Worm (Caenorhabditis elegans) whole organism, mixed stage, embryonic: ENCODE measurements around the gene aakb-2.
"Not testable (repeated sequence)": the region's sequence is repeated elsewhere in the genome, so short reads cannot be mapped to it uniquely, and the experiment has no call there.

Experiments used
- M03D4.4 ChIP-seq: sonication (generic microtip); optimal IDR thresholded peaks from 2 replicates; lab custom pipeline; 2017; ENCODE audit warnings: mild to moderate bottlenecking, missing genetic modification characterization, missing compliant biosample characterization
- bed-3 ChIP-seq: fragments of 200-800 bp; sonication (Bioruptor generic); optimal IDR thresholded peaks from 3 replicates; lab custom pipeline; 2018; ENCODE audit warnings: mild to moderate bottlenecking, missing genetic modification characterization, moderate library complexity, missing compliant biosample characterization
- ceh-39 ChIP-seq: fragments of 150-350 bp; optimal IDR thresholded peaks from 2 replicates; lab custom pipeline; 2014; ENCODE audit warnings: missing biosample characterization, missing genetic modification characterization
- ces-1 ChIP-seq: fragments of 150-350 bp; optimal IDR thresholded peaks from 2 replicates; lab custom pipeline; 2014; ENCODE audit warnings: missing biosample characterization, missing genetic modification reagents, missing genetic modification characterization
- cnd-1 ChIP-seq: fragments of 200-800 bp; sonication (Bioruptor generic); optimal IDR thresholded peaks from 2 replicates; lab custom pipeline; 2018; ENCODE audit warnings: mild to moderate bottlenecking, missing genetic modification characterization, missing compliant biosample characterization
- elt-1 ChIP-seq: sonication (generic microtip); optimal IDR thresholded peaks from 2 replicates; lab custom pipeline; 2017; ENCODE audit warnings: missing genetic modification characterization, mild to moderate bottlenecking, missing compliant biosample characterization, antibody characterized with exemption, moderate library complexity, borderline replicate concordance; ENCODE audit not compliant: insufficient read depth
- elt-3 ChIP-seq: fragments of 150-350 bp; optimal IDR thresholded peaks from 2 replicates; lab custom pipeline; 2014; ENCODE audit warnings: missing biosample characterization, missing genetic modification characterization
- flh-1 ChIP-seq: fragments of 200-800 bp; sonication (Bioruptor generic); optimal IDR thresholded peaks from 2 replicates; lab custom pipeline; 2018; ENCODE audit warnings: mild to moderate bottlenecking, missing genetic modification characterization, moderate library complexity, missing compliant biosample characterization
- ham-2 ChIP-seq: fragments of 200-800 bp; sonication (Bioruptor generic); optimal IDR thresholded peaks from 2 replicates; lab custom pipeline; 2018; ENCODE audit warnings: mild to moderate bottlenecking, missing genetic modification characterization, missing compliant biosample characterization
- hlh-1 ChIP-seq: fragments of 150-350 bp; optimal IDR thresholded peaks from 2 replicates; lab custom pipeline; 2014; ENCODE audit warnings: missing biosample characterization, missing genetic modification reagents, missing genetic modification characterization
- lin-13 ChIP-seq: fragments of 150-350 bp; optimal IDR thresholded peaks from 2 replicates; lab custom pipeline; 2014; ENCODE audit warnings: missing biosample characterization, missing genetic modification characterization
- lin-32 ChIP-seq: fragments of 200-800 bp; sonication (Bioruptor generic); optimal IDR thresholded peaks from 2 replicates; lab custom pipeline; 2018; ENCODE audit warnings: mild to moderate bottlenecking, missing genetic modification characterization, missing compliant biosample characterization
- lsy-2 ChIP-seq: fragments of 150-350 bp; optimal IDR thresholded peaks from 2 replicates; lab custom pipeline; 2014; ENCODE audit warnings: missing biosample characterization, missing genetic modification characterization
- mab-5 ChIP-seq: fragments of 150-350 bp; optimal IDR thresholded peaks from 2 replicates; lab custom pipeline; 2014; ENCODE audit warnings: missing biosample characterization, missing genetic modification characterization
- mls-2 ChIP-seq: sonication (generic microtip); optimal IDR thresholded peaks from 2 replicates; lab custom pipeline; 2016; ENCODE audit warnings: mild to moderate bottlenecking, missing genetic modification characterization, moderate library complexity, missing compliant biosample characterization
- nhr-2 ChIP-seq: fragments of 150-350 bp; optimal IDR thresholded peaks from 2 replicates; lab custom pipeline; 2014; ENCODE audit warnings: missing biosample characterization, missing genetic modification characterization
- nhr-237 ChIP-seq: fragments of 150-350 bp; optimal IDR thresholded peaks from 2 replicates; lab custom pipeline; 2014; ENCODE audit warnings: missing biosample characterization, missing genetic modification characterization
- nhr-76 ChIP-seq: sonication (generic microtip); optimal IDR thresholded peaks from 2 replicates; lab custom pipeline; 2017; ENCODE audit warnings: missing biosample characterization, missing genetic modification characterization
- sem-2 ChIP-seq: fragments of 200-800 bp; sonication (Bioruptor generic); optimal IDR thresholded peaks from 2 replicates; lab custom pipeline; 2018; ENCODE audit warnings: mild to moderate bottlenecking, missing genetic modification characterization, missing compliant biosample characterization
- snpc-4 ChIP-seq: fragments of 150-350 bp; optimal IDR thresholded peaks from 2 replicates; lab custom pipeline; 2014; ENCODE audit warnings: missing biosample characterization, missing genetic modification characterization
- sptf-1 ChIP-seq: sonication (generic microtip); optimal IDR thresholded peaks from 2 replicates; lab custom pipeline; 2017; ENCODE audit warnings: mild to moderate bottlenecking, missing genetic modification characterization, moderate library complexity, missing compliant biosample characterization
- tbx-8 ChIP-seq: fragments of 200-800 bp; sonication (Bioruptor generic); optimal IDR thresholded peaks from 2 replicates; lab custom pipeline; 2018; ENCODE audit warnings: mild to moderate bottlenecking, missing genetic modification characterization, moderate library complexity, missing compliant biosample characterization
- unc-120 ChIP-seq: sonication (generic microtip); optimal IDR thresholded peaks from 2 replicates; lab custom pipeline; 2017; ENCODE audit warnings: missing genetic modification characterization, missing compliant biosample characterization; ENCODE audit not compliant: poor library complexity, severe bottlenecking
- unc-39 ChIP-seq: fragments of 150-350 bp; optimal IDR thresholded peaks from 2 replicates; lab custom pipeline; 2014; ENCODE audit warnings: missing biosample characterization, missing genetic modification characterization
- unc-62 ChIP-seq: fragments of 150-350 bp; optimal IDR thresholded peaks from 2 replicates; lab custom pipeline; 2014; ENCODE audit warnings: missing biosample characterization, missing genetic modification reagents, missing genetic modification characterization
- zip-8 ChIP-seq: fragments of 150-350 bp; optimal IDR thresholded peaks from 2 replicates; lab custom pipeline; 2014; ENCODE audit warnings: missing biosample characterization, missing genetic modification characterization

aakb-2 gene

DNA sequence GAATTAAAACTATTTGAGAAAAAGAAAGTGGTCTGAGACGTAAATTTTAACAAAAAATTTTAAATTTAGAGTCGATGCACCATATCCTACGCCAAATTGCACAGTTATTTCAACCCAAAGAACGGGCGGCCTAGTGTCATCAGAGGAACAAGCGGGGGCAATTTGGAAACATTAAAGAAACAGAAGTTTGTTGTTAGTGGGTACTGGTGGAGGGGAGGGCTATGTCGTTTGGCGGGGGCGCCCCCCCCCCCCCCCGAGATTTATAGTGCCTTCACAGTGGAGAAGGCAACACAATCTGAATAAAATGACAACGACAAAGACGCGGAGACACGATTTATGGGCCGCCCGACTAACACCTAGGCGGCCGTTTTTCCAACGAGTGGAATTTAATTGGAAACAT is 30.1 kb upstream of the aakb-2 start:
- TF ChIP-seq bed-3 (GFP tag; lab: Kevin White, UChicago) (no peak), sptf-1 (tag; lab: Kevin White, UChicago) (no peak), nhr-237 (tag; lab: Kevin White, UChicago) (no peak), nhr-2 (no peak), nhr-76 (no peak), M03D4.4 (tag; lab: Kevin White, UChicago) (no peak)
- TF ChIP-seq, all 35 proteins: peak for 0

DNA sequence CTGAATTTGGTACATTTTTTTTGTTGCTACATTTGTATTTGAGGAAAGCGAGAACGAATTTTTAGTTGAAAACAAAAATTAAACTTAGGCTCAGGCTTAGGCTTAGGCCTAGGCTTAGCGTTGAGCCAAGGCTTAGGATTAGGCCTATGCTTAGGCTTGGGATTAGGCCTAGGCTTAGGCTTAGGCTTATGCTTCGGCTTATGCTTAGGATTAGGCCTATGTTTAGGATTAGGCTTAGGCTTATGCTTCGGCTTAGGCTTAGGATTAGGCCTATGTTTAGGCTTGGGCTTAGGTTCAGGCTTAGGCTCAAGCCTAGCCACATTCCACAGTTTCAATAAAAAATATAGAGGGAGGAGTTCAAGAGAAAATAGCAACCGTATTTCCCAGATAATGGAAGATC is 29.1 kb upstream of the aakb-2 start:
- TF ChIP-seq ham-2: peak; percentile 8
- TF ChIP-seq ces-1 (GFP tag; lab: Kevin White, UChicago): no peak
- TF ChIP-seq mls-2 (tag; lab: Kevin White, UChicago): no peak
- TF ChIP-seq cnd-1 (tag; lab: Kevin White, UChicago): no peak
- no peak for TF ChIP-seq lin-32 (GFP tag; lab: Kevin White, UChicago)
- no peak for TF ChIP-seq unc-39 (tag; lab: Kevin White, UChicago)
- TF ChIP-seq, all 35 proteins: peak for 1

DNA sequence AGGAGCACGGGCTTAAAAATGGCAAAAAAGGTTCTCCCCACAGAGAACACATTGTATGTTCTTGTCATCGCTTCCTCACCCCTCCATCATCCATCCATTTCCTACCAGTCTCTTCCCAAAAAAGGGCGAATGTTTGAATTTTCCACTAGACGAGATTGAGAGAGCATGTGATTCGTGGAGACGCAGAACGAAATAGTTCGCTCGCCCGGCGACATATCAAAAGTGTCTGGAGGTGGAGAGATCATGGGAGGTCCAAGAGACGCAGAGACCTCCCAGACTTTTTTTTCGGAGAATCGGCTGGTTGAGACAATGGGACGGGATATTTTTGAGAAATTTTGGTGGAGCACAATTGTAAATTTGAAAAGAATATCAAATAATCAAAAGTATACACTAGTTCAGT is 28.6 kb upstream of the aakb-2 start:
- no peak for TF ChIP-seq ceh-39 (tag; lab: Kevin White, UChicago)
- TF ChIP-seq snpc-4 (tag; lab: Kevin White, UChicago): no peak
- TF ChIP-seq lsy-2 (tag; lab: Kevin White, UChicago): no peak
- TF ChIP-seq elt-1 (tag; lab: Kevin White, UChicago): no peak
- TF ChIP-seq unc-120 (tag; lab: Kevin White, UChicago): no peak
- TF ChIP-seq nhr-2: no peak
- TF ChIP-seq lin-13 (tag; lab: Kevin White, UChicago): no peak
- TF ChIP-seq unc-62 (GFP tag; lab: Kevin White, UChicago): no peak
- TF ChIP-seq hlh-1: no peak
- no peak for TF ChIP-seq flh-1
- TF ChIP-seq nhr-76: no peak
- TF ChIP-seq mls-2 (tag; lab: Kevin White, UChicago): no peak
- no peak for TF ChIP-seq elt-3 (tag; lab: Kevin White, UChicago)
- TF ChIP-seq tbx-8 (GFP tag; lab: Kevin White, UChicago): no peak
- no peak for TF ChIP-seq ces-1 (GFP tag; lab: Kevin White, UChicago)
- no peak for TF ChIP-seq sptf-1 (tag; lab: Kevin White, UChicago)

DNA sequence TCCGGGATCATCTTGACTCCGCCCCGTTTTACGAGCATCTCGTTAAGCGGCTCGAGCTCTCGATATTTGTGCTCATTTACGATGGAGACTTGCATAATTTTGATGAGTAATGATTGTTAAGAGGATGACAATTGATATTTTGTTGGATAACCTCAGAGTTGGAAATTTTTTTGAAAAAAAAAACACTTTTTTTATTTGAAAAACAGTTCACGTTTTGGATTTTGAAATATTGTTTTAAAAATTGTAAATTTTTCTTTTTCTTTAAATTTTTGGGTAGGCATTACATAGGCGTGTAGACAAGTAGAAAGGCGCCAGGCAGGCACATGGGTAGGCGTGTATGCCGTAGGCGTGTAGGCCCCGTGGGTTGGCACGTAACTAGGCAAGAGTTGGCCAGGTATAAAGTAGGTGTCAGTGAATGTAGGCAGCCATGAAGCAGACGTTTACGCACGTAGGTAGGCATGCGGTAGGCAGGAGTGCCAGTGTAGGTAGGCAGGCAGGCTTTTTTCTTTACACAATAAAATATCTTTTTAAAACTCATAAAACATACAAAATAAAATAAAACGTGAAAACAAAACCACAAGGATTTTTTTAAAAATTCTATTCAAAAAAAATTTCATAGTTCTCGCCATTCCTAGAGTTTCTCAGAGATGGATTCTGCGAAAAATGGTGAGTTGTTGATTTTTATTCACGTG is 18.6 kb upstream of the aakb-2 start, which contains the start of the genes tbx-34 and wht-8:
tbx-34 (minus strand) TSS at position 101 of the 692 bp plus-strand sequence.
wht-8 (plus strand) TSS at position 642 of the 692 bp plus-strand sequence.
- TF ChIP-seq nhr-76 (no peak), mls-2 (tag; lab: Kevin White, UChicago) (no peak), sem-2 (GFP tag; lab: Kevin White, UChicago) (no peak), mab-5 (tag; lab: Kevin White, UChicago) (no peak), unc-120 (tag; lab: Kevin White, UChicago) (no peak), lsy-2 (tag; lab: Kevin White, UChicago) (no peak), unc-62 (GFP tag; lab: Kevin White, UChicago) (no peak), elt-3 (tag; lab: Kevin White, UChicago) (no peak), zip-8 (tag; lab: Kevin White, UChicago) (no peak), ham-2 (no peak), lin-32 (GFP tag; lab: Kevin White, UChicago) (no peak), unc-39 (tag; lab: Kevin White, UChicago) (no peak)

DNA sequence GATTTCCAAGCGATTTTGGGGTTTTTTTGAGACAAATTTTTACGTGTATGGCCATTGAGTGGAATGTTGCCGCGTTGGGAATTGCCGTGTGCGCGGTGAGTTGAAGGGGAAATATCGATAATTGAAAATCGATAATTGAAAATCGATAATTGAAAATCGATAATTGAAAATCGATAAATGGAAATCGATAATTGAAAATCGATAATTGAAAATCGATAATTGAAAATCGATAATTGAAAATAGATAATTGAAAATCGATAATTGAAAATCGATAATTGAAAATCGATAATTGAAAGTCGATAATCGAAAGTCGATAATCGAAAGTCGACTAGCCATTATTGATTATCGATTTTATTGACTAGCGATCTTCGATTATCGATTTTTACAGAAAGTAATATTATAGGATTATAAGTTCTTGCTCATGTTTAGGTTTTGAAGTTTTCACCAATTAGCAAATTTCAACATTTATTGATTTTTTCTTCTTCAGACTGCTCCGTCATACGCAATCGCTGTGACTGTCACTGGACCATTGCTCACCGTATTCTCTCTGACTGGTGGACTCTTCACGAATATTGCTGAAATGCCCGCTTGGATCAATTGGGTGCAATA is 15.3 kb upstream of the aakb-2 start:
- no peak for TF ChIP-seq unc-39 (tag; lab: Kevin White, UChicago)
- TF ChIP-seq ces-1 (GFP tag; lab: Kevin White, UChicago): peak; percentile 50
- peak; percentile 11 for TF ChIP-seq ceh-39 (tag; lab: Kevin White, UChicago)

DNA sequence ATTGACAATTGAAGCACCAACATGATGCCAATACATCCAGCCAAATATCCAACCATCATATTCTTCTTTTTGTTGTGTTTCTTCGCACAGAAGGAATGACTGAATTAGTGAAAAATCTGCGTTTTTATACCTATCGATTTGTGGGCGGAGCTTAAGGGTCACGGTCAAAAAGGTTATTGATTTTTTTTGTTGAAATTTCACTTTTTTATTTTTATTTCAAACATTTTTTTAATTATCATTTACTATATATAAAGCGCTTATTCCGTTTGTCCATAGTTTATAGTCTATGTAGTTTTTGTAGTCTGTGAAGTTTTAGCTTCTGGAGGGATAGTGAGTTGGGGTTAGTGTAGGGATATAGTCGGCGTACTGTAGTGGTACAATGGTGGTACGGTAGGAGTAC is 12.9 kb upstream of the aakb-2 start, which contains the start of gene Y47D3A.13:
Y47D3A.13 (minus strand) TSS at position 101 of the 400 bp plus-strand sequence.
- TF ChIP-seq hlh-1; nhr-237 (tag; lab: Kevin White, UChicago); flh-1: not testable (repeated sequence)
